Fruit fly (Drosophila melanogaster): ENCODE data around the gene CG2694.

The CG2694 gene

dm6 chrX:2765440-2765839 lies 51.6 kb downstream of the CG2694 start:
- TF ChIP-seq Eip78C (GFP tag) (peak; percentile 53), CG4318 (GFP tag; optimal IDR thresholded peaks at IDR 0.05) (no peak), CG6276 (GFP tag; optimal IDR thresholded peaks at IDR 0.05) (no peak)
